Fruit fly (Drosophila melanogaster) whole organism, embryonic: ENCODE measurements around the gene CG13862.
A peak's percentile ranks its signal among the peaks of the same experiment; 100 is the strongest.

Source experiments
- Adf1 ChIP-seq: fragments of 200-800 bp; sonication (Bioruptor generic); IDR thresholded peaks from 2 replicates; pipeline ENCODE4 v1.3.6; 2022; ENCODE audit warnings: missing biosample characterization, missing genetic modification characterization
- Asciz ChIP-seq: fragments of 200-800 bp; sonication (Bioruptor generic); optimal IDR thresholded peaks from 2 replicates; lab custom pipeline; 2017; ENCODE audit warnings: missing biosample characterization, mild to moderate bottlenecking, missing genetic modification characterization, missing genetic modification reagents
- Bdp1 ChIP-seq: fragments of 200-800 bp; sonication (Bioruptor generic); optimal IDR thresholded peaks from 3 replicates; lab custom pipeline; 2016; ENCODE audit warnings: missing biosample characterization, missing genetic modification characterization
- Blimp-1 ChIP-seq: fragments of 200-800 bp; sonication (Bioruptor generic); optimal IDR thresholded peaks from 3 replicates; lab custom pipeline; 2018; ENCODE audit warnings: missing biosample characterization, missing genetic modification characterization, mild to moderate bottlenecking, moderate library complexity, missing genetic modification reagents
- CG12104 ChIP-seq: fragments of 200-800 bp; sonication (Bioruptor generic); optimal IDR thresholded peaks from 3 replicates; lab custom pipeline; 2016; ENCODE audit warnings: missing biosample characterization, missing genetic modification characterization
- CG12236 ChIP-seq: fragments of 200-800 bp; sonication (Bioruptor generic); optimal IDR thresholded peaks from 2 replicates; lab custom pipeline; 2016; ENCODE audit warnings: missing biosample characterization, missing genetic modification characterization
- CG13296 ChIP-seq: fragments of 200-800 bp; sonication (Bioruptor generic); optimal IDR thresholded peaks from 3 replicates; lab custom pipeline; 2018; ENCODE audit warnings: missing biosample characterization, mild to moderate bottlenecking, missing genetic modification characterization
- CG14441 ChIP-seq: fragments of 200-800 bp; sonication (Bioruptor generic); IDR thresholded peaks from 2 replicates; pipeline ENCODE4 v1.3.6; 2022; ENCODE audit warnings: missing biosample characterization, missing genetic modification characterization
- CG15269 ChIP-seq: fragments of 200-800 bp; sonication (Bioruptor generic); optimal IDR thresholded peaks from 2 replicates; lab custom pipeline; 2018; ENCODE audit warnings: missing biosample characterization, mild to moderate bottlenecking, missing genetic modification characterization, moderate library complexity
- CG1602 ChIP-seq: fragments of 200-800 bp; sonication (Bioruptor generic); optimal IDR thresholded peaks from 3 replicates; lab custom pipeline; 2016; ENCODE audit warnings: missing biosample characterization, missing genetic modification characterization
- CG1603 ChIP-seq: fragments of 200-800 bp; sonication (Bioruptor generic); optimal IDR thresholded peaks from 2 replicates; lab custom pipeline; 2019; ENCODE audit warnings: missing biosample characterization, mild to moderate bottlenecking, missing genetic modification characterization, moderate library complexity
- CG17912 ChIP-seq: fragments of 200-800 bp; sonication (Bioruptor generic); optimal IDR thresholded peaks from 2 replicates; lab custom pipeline; 2018; ENCODE audit warnings: missing biosample characterization, mild to moderate bottlenecking, missing genetic modification characterization
- CG1792 ChIP-seq: fragments of 200-800 bp; sonication (Bioruptor generic); optimal IDR thresholded peaks from 2 replicates; lab custom pipeline; 2016; ENCODE audit warnings: missing biosample characterization, missing genetic modification characterization
- CG2678 ChIP-seq: fragments of 200-800 bp; sonication (Bioruptor generic); optimal IDR thresholded peaks from 3 replicates; lab custom pipeline; 2019; ENCODE audit warnings: missing biosample characterization, mild to moderate bottlenecking, missing genetic modification characterization, moderate library complexity
- CG3838 ChIP-seq: fragments of 200-800 bp; sonication (Bioruptor generic); optimal IDR thresholded peaks from 3 replicates; lab custom pipeline; 2016; ENCODE audit warnings: missing biosample characterization, missing genetic modification characterization
- CG4282 ChIP-seq: fragments of 200-800 bp; sonication (Bioruptor generic); optimal IDR thresholded peaks from 2 replicates; lab custom pipeline; 2016; ENCODE audit warnings: missing biosample characterization, missing genetic modification characterization
- CG4404 ChIP-seq: fragments of 200-800 bp; sonication (Bioruptor generic); IDR thresholded peaks from 2 replicates; pipeline ENCODE4 v1.3.6; 2022; ENCODE audit warnings: missing biosample characterization, missing genetic modification characterization
- CG8944 ChIP-seq: fragments of 200-800 bp; sonication (Bioruptor generic); optimal IDR thresholded peaks from 3 replicates; lab custom pipeline; 2016; ENCODE audit warnings: missing biosample characterization, missing genetic modification characterization
- Dbx ChIP-seq: fragments of 200-800 bp; sonication (Bioruptor generic); IDR thresholded peaks from 3 replicates; pipeline ENCODE4 v1.3.6; 2022; ENCODE audit warnings: missing biosample characterization, missing genetic modification characterization
- Deaf1 ChIP-seq: fragments of 200-800 bp; optimal IDR thresholded peaks from 3 replicates; lab custom pipeline; 2019; ENCODE audit warnings: missing biosample characterization, mild to moderate bottlenecking, missing genetic modification characterization, moderate library complexity
- Eip74EF ChIP-seq, 2 experiments: fragments of 200-800 bp in 1 of 2; fragments of >200 bp in 1 of 2; sonication (Bioruptor generic) in 1 of 2; optimal IDR thresholded peaks; 2 replicates each; lab custom pipeline; 2017 to 2019; ENCODE audit warnings: missing biosample characterization in 2 of 2, missing genetic modification characterization in 2 of 2, mild to moderate bottlenecking in 1 of 2, moderate library complexity in 1 of 2
- Hr39 ChIP-seq: fragments of >200 bp; optimal IDR thresholded peaks from 2 replicates; lab custom pipeline; 2017
- Lhr ChIP-seq: fragments of 200-800 bp; sonication (Bioruptor generic); optimal IDR thresholded peaks from 3 replicates; lab custom pipeline; 2017; ENCODE audit warnings: mild to moderate bottlenecking, missing biosample characterization, missing genetic modification reagents, missing genetic modification characterization
- Lim3 ChIP-seq: fragments of 200-800 bp; sonication (Bioruptor generic); IDR thresholded peaks from 2 replicates; pipeline ENCODE4 v1.3.6; 2022; ENCODE audit warnings: missing biosample characterization, missing genetic modification characterization
- Myb ChIP-seq: fragments of 200-800 bp; sonication (Bioruptor generic); optimal IDR thresholded peaks from 2 replicates; lab custom pipeline; 2016; ENCODE audit warnings: missing biosample characterization, missing genetic modification characterization
- Rx ChIP-seq: fragments of 200-800 bp; sonication (Bioruptor generic); IDR thresholded peaks from 2 replicates; pipeline ENCODE4 v1.3.6; 2022; ENCODE audit warnings: missing biosample characterization, missing genetic modification characterization
- Sox102F ChIP-seq: fragments of 200-800 bp; sonication (Bioruptor generic); optimal IDR thresholded peaks from 2 replicates; lab custom pipeline; 2018; ENCODE audit warnings: missing biosample characterization, mild to moderate bottlenecking, missing genetic modification characterization, moderate library complexity
- Taf1 ChIP-seq: fragments of 200-800 bp; sonication (Bioruptor generic); IDR thresholded peaks from 2 replicates; pipeline ENCODE4 v1.3.6; 2022; ENCODE audit warnings: missing biosample characterization, missing genetic modification characterization
- al ChIP-seq: fragments of 200-800 bp; sonication (Bioruptor generic); IDR thresholded peaks from 2 replicates; pipeline ENCODE4 v1.3.6; 2022; ENCODE audit warnings: missing biosample characterization, missing genetic modification characterization
- bab2 ChIP-seq: fragments of 200-800 bp; sonication (Bioruptor generic); optimal IDR thresholded peaks from 2 replicates; lab custom pipeline; 2016; ENCODE audit warnings: missing biosample characterization, missing genetic modification characterization
- bsh ChIP-seq, 2 experiments: fragments of 200-800 bp; sonication (Bioruptor generic); optimal IDR thresholded peaks; 2 replicates each; lab custom pipeline; 2017 to 2018; ENCODE audit warnings: mild to moderate bottlenecking in 2 of 2, missing biosample characterization in 2 of 2, missing genetic modification characterization in 2 of 2, moderate library complexity in 1 of 2
- dimm ChIP-seq: fragments of 200-800 bp; sonication (Bioruptor generic); IDR thresholded peaks from 2 replicates; pipeline ENCODE4 v1.3.6; 2022; ENCODE audit warnings: missing biosample characterization, missing genetic modification characterization
- dmrt11E ChIP-seq: fragments of 200-800 bp; sonication (Bioruptor generic); optimal IDR thresholded peaks from 3 replicates; lab custom pipeline; 2018; ENCODE audit warnings: missing biosample characterization, mild to moderate bottlenecking, missing genetic modification characterization, moderate library complexity
- fd64A ChIP-seq: fragments of 200-800 bp; sonication (Bioruptor generic); optimal IDR thresholded peaks from 3 replicates; lab custom pipeline; 2018; ENCODE audit warnings: missing biosample characterization, mild to moderate bottlenecking, missing genetic modification characterization
- gce ChIP-seq: fragments of 200-800 bp; sonication (Bioruptor generic); IDR thresholded peaks from 3 replicates; pipeline ENCODE4 v1.3.6; 2022; ENCODE audit warnings: missing biosample characterization, missing genetic modification characterization
- gem ChIP-seq: fragments of 200-800 bp; sonication (Bioruptor generic); optimal IDR thresholded peaks from 2 replicates; lab custom pipeline; 2019; ENCODE audit warnings: missing biosample characterization, mild to moderate bottlenecking, missing genetic modification characterization, moderate library complexity
- gro ChIP-seq: fragments of 200-800 bp; sonication (Bioruptor generic); optimal IDR thresholded peaks from 2 replicates; lab custom pipeline; 2016; ENCODE audit warnings: missing biosample characterization, missing genetic modification characterization
- insv ChIP-seq, 2 experiments: fragments of 200-800 bp; sonication (Bioruptor generic); optimal IDR thresholded peaks; 3 replicates each; lab custom pipeline; 2016 to 2018; ENCODE audit warnings: missing biosample characterization in 2 of 2, missing genetic modification characterization in 2 of 2
- inv ChIP-seq: fragments of 200-800 bp; sonication (Bioruptor generic); IDR thresholded peaks from 2 replicates; pipeline ENCODE4 v1.3.6; 2022; ENCODE audit warnings: missing biosample characterization, missing genetic modification characterization; ENCODE audit not compliant: partially characterized antibody
- jigr1 ChIP-seq: fragments of 200-800 bp; sonication (Bioruptor generic); IDR thresholded peaks from 3 replicates; pipeline ENCODE4 v1.3.6; 2022; ENCODE audit warnings: missing biosample characterization, missing genetic modification characterization
- mam ChIP-seq: fragments of 200-800 bp; sonication (Bioruptor generic); optimal IDR thresholded peaks from 3 replicates; lab custom pipeline; 2016; ENCODE audit warnings: missing biosample characterization, missing genetic modification characterization
- mld ChIP-seq: fragments of 200-800 bp; sonication (Bioruptor generic); IDR thresholded peaks from 3 replicates; pipeline ENCODE4 v1.3.6; 2022; ENCODE audit warnings: missing biosample characterization, missing genetic modification characterization; ENCODE audit not compliant: partially characterized antibody
- org-1 ChIP-seq: fragments of 200-800 bp; sonication (Bioruptor generic); optimal IDR thresholded peaks from 2 replicates; lab custom pipeline; 2017; ENCODE audit warnings: missing biosample characterization, missing genetic modification characterization
- pfk ChIP-seq: fragments of 200-800 bp; sonication (Bioruptor generic); optimal IDR thresholded peaks from 2 replicates; lab custom pipeline; 2018; ENCODE audit warnings: missing biosample characterization, mild to moderate bottlenecking, missing genetic modification characterization, moderate library complexity
- sim ChIP-seq: fragments of 200-800 bp; sonication (Bioruptor generic); IDR thresholded peaks from 2 replicates; pipeline ENCODE4 v1.3.6; 2022; ENCODE audit warnings: missing biosample characterization, missing genetic modification characterization
- sisA ChIP-seq: fragments of 200-800 bp; sonication (Bioruptor generic); IDR thresholded peaks from 2 replicates; pipeline ENCODE4 v1.3.6; 2022; ENCODE audit warnings: missing biosample characterization, missing genetic modification characterization
- slou ChIP-seq: fragments of 200-800 bp; sonication (Bioruptor generic); optimal IDR thresholded peaks from 3 replicates; lab custom pipeline; 2016; ENCODE audit warnings: missing biosample characterization, missing genetic modification characterization
- slp2 ChIP-seq: fragments of 200-800 bp; sonication (Bioruptor generic); optimal IDR thresholded peaks from 2 replicates; lab custom pipeline; 2016; ENCODE audit warnings: missing biosample characterization, missing genetic modification characterization
- tin ChIP-seq: fragments of 200-800 bp; sonication (Bioruptor generic); optimal IDR thresholded peaks from 3 replicates; lab custom pipeline; 2016; ENCODE audit warnings: missing biosample characterization, missing genetic modification characterization
- vfl ChIP-seq: fragments of 200-800 bp; sonication (Bioruptor generic); optimal IDR thresholded peaks from 2 replicates; lab custom pipeline; 2016; ENCODE audit warnings: missing biosample characterization, missing genetic modification characterization

CG13862 gene

dm6 chr3R:22362218-22362907 is 30.6 kb downstream of the CG13862 start, which contains the start of the genes JMJD6, CG7071 and Muted (continued):
- TF ChIP-seq mld (GFP tag; lab: Robert Waterston, UW) = no peak
- peak; percentile 86 for TF ChIP-seq CG3838 (GFP tag; lab: Kevin White, UChicago)
- peak; percentile 90 for TF ChIP-seq CG15269 (tag; lab: Kevin White, UChicago)
- TF ChIP-seq Dbx = peak; percentile 91
- TF ChIP-seq Taf1 = peak; percentile 76
- TF ChIP-seq jigr1 (GFP tag; lab: Robert Waterston, UW) = peak; percentile 79
- peak; percentile 74 for TF ChIP-seq inv (GFP tag; lab: Robert Waterston, UW)
- TF ChIP-seq vfl = peak; percentile 92
- TF ChIP-seq CG4282 (GFP tag; lab: Kevin White, UChicago) = peak; percentile 88
- peak; percentile 91 for TF ChIP-seq Sox102F (GFP tag; lab: Kevin White, UChicago)
- TF ChIP-seq tin (GFP tag; lab: Kevin White, UChicago) = peak; percentile 96
- TF ChIP-seq gro (GFP tag; lab: Kevin White, UChicago) = peak; percentile 93
- TF ChIP-seq sisA (GFP tag; lab: Robert Waterston, UW) = peak; percentile 93
- TF ChIP-seq al (GFP tag; lab: Robert Waterston, UW) = peak; percentile 92
- TF ChIP-seq CG14441 (GFP tag; lab: Robert Waterston, UW) = peak; percentile 92
- peak; percentile 57 for TF ChIP-seq CG12236
- peak; percentile 85 for TF ChIP-seq CG8944
- peak in 1 of 2 experiments; percentile 91 for TF ChIP-seq bsh (GFP tag; optimal IDR thresholded peaks at IDR 0.05; lab: Kevin White, UChicago)
- peak; percentile 26 for TF ChIP-seq fd64A (GFP tag; lab: Kevin White, UChicago)
- peak; percentile 77 for TF ChIP-seq Asciz
- peak; percentile 82 for TF ChIP-seq slp2 (GFP tag; lab: Kevin White, UChicago)
- TF ChIP-seq mam (GFP tag; lab: Kevin White, UChicago) = peak; percentile 93
- peak; percentile 93 for TF ChIP-seq CG1602 (GFP tag; lab: Kevin White, UChicago)
- peak; percentile 95 for TF ChIP-seq gem
- TF ChIP-seq CG12104 (GFP tag; lab: Kevin White, UChicago) = peak; percentile 91
- TF ChIP-seq Deaf1 = peak; percentile 55
- TF ChIP-seq Eip74EF (GFP tag; optimal IDR thresholded peaks at IDR 0.05; lab: Kevin White, UChicago) = peak in 1 of 2 experiments; percentile 62
- peak; percentile 65 for TF ChIP-seq CG1792
- peak; percentile 86 for TF ChIP-seq dmrt11E
- TF ChIP-seq CG1603 (tag; lab: Kevin White, UChicago) = peak; percentile 82
- TF ChIP-seq CG4404 = peak; percentile 91
- peak; percentile 88 for TF ChIP-seq slou (GFP tag; lab: Kevin White, UChicago)
- peak; percentile 64; the same call in 1 of the 2 replicates for TF ChIP-seq dimm (GFP tag; lab: Robert Waterston, UW)
- peak; percentile 89 for TF ChIP-seq CG13296 (GFP tag; lab: Kevin White, UChicago)
- TF ChIP-seq Lim3 = peak; percentile 63
- peak; percentile 84 for TF ChIP-seq Bdp1 (GFP tag; lab: Kevin White, UChicago)
- TF ChIP-seq pfk (GFP tag; lab: Kevin White, UChicago) = peak; percentile 97
- peak; percentile 87 for TF ChIP-seq Blimp-1
- peak; percentile 82; the same call in 2 of the 3 replicates for TF ChIP-seq gce
- peak; percentile 71 for TF ChIP-seq Myb (GFP tag; lab: Kevin White, UChicago)
- TF ChIP-seq Lhr = peak; percentile 74
- peak; percentile 69 for TF ChIP-seq Adf1 (GFP tag; lab: Robert Waterston, UW)
- TF ChIP-seq Rx = peak; percentile 90
- peak; percentile 68; the same call in 1 of the 2 replicates for TF ChIP-seq sim (GFP tag; lab: Robert Waterston, UW)
- TF ChIP-seq Hr39 = no peak
- peak; percentile 88 for TF ChIP-seq CG17912 (GFP tag; lab: Kevin White, UChicago)
- peak; percentile 92 for TF ChIP-seq CG2678
- peak in 1 of 2 experiments; percentile 75 for TF ChIP-seq insv (GFP tag; optimal IDR thresholded peaks at IDR 0.05; lab: Kevin White, UChicago)
- peak; percentile 89 for TF ChIP-seq bab2 (GFP tag; lab: Kevin White, UChicago)
- TF ChIP-seq org-1 = peak; percentile 54
